Fruit fly (Drosophila melanogaster) whole organism, pupa: ENCODE results near the gene spn-B.
A peak's percentile ranks its signal among the peaks of the same experiment; 100 is the strongest.

Source experiments
- CG13204 ChIP-seq: fragments of 200-800 bp; sonication (Bioruptor generic); optimal IDR thresholded peaks from 2 replicates; lab custom pipeline; 2018; ENCODE audit warnings: missing biosample characterization, mild to moderate bottlenecking, missing genetic modification characterization, moderate library complexity
- CG8301 ChIP-seq: fragments of 200-800 bp; sonication (Bioruptor generic); optimal IDR thresholded peaks from 2 replicates; lab custom pipeline; 2018; ENCODE audit warnings: missing biosample characterization, mild to moderate bottlenecking, missing genetic modification characterization
- D1 ChIP-seq: fragments of 200-800 bp; sonication (Bioruptor generic); optimal IDR thresholded peaks from 2 replicates; lab custom pipeline; 2018; ENCODE audit warnings: missing biosample characterization, mild to moderate bottlenecking, missing genetic modification characterization, moderate library complexity
- EcR ChIP-seq: fragments of 200-800 bp; sonication (Bioruptor generic); optimal IDR thresholded peaks from 3 replicates; lab custom pipeline; 2019; ENCODE audit warnings: missing biosample characterization, missing genetic modification characterization, mild to moderate bottlenecking, moderate library complexity, missing genetic modification reagents

DNA sequence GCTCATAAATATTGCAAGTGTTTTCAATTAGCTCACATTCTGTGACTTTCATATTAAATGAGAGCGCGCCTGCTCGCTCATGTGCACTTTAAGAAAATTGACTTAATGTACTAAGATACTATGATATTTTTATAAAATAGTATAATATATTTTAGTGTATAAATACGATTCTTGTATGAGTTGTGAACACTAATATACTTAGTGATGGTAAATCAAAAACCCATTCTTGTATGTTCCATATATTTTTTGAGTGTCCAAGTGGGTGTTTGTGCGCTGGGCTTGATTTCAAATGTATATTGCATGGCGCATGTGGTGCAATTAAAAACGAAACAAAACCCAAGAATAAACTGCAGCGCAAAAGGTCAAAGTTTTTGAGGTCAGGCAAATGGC lies 46.0 kb downstream of the spn-B start:
- TF ChIP-seq CG8301 (tag; lab: Kevin White, UChicago) (peak; percentile 74), EcR (no peak), CG13204 (no peak), D1 (tag; lab: Kevin White, UChicago) (peak; percentile 7)
